Worm (Caenorhabditis elegans): Measurements from ENCODE around the gene abcx-1.

Gene abcx-1

ce11 chrII:6562203-6562867, 30.4 kb downstream of the abcx-1 start:
- no peak for TF ChIP-seq ceh-14 (tag; optimal IDR thresholded peaks at IDR 0.05)
- TF ChIP-seq che-1 (tag; optimal IDR thresholded peaks at IDR 0.05) = no peak
- TF ChIP-seq ceh-34 (tag; optimal IDR thresholded peaks at IDR 0.05) = no peak
- no peak for TF ChIP-seq fkh-6 (tag; optimal IDR thresholded peaks at IDR 0.05)
- TF ChIP-seq K02D7.2 (tag; optimal IDR thresholded peaks at IDR 0.05) = no peak
- TF ChIP-seq pqm-1 (tag; optimal IDR thresholded peaks at IDR 0.05) = no peak
- TF ChIP-seq K09A11.1 (tag; optimal IDR thresholded peaks at IDR 0.05; ENCODE audit: insufficient read depth) = no peak
- no peak for TF ChIP-seq lim-6 (tag; optimal IDR thresholded peaks at IDR 0.05)
- TF ChIP-seq mec-3 (tag; optimal IDR thresholded peaks at IDR 0.05; ENCODE audit: borderline replicate concordance) = no peak
- TF ChIP-seq hlh-6 (tag; optimal IDR thresholded peaks at IDR 0.05) = no peak

- TF ChIP-seq tbx-2 (tag; optimal IDR thresholded peaks at IDR 0.05) (peak; percentile 25), ceh-14 (tag; optimal IDR thresholded peaks at IDR 0.05) (peak; percentile 8), sox-2 (GFP tag; IDR thresholded peaks at IDR 0.05) (no peak), unc-86 (tag; optimal IDR thresholded peaks at IDR 0.05) (no peak), ref-2 (tag; optimal IDR thresholded peaks at IDR 0.05) (peak; percentile 27), unc-55 (GFP tag; optimal IDR thresholded peaks at IDR 0.05) (peak; percentile 55)
Measured at ce11 chrII:6563238-6563637, 31.3 kb downstream of the abcx-1 start.

ce11 chrII:6565077-6565476, 33.1 kb downstream of the abcx-1 start, which contains the start of gene mpz-3:
Gene mpz-3 (minus strand): TSS chrII:6565396.
- no peak for TF ChIP-seq unc-42 (tag; optimal IDR thresholded peaks at IDR 0.05)
- peak; percentile 49 for TF ChIP-seq nhr-232 (tag; optimal IDR thresholded peaks at IDR 0.05)
- no peak for TF ChIP-seq sdc-2 (tag; optimal IDR thresholded peaks at IDR 0.05)
- no peak for TF ChIP-seq pha-2 (tag; optimal IDR thresholded peaks at IDR 0.05)
- TF ChIP-seq ceh-30 (tag; optimal IDR thresholded peaks at IDR 0.05) = no peak
- no peak for TF ChIP-seq F13H6.1 (tag; optimal IDR thresholded peaks at IDR 0.05)
- no peak for TF ChIP-seq rnt-1 (tag; optimal IDR thresholded peaks at IDR 0.05)
- peak; percentile 49 for TF ChIP-seq elt-2 (tag; optimal IDR thresholded peaks at IDR 0.05)
- TF ChIP-seq lim-6 (tag; optimal IDR thresholded peaks at IDR 0.05) = no peak
- peak; percentile 30 for TF ChIP-seq dve-1 (tag; optimal IDR thresholded peaks at IDR 0.05)
- no peak for TF ChIP-seq nhr-11 (tag; optimal IDR thresholded peaks at IDR 0.05)
- TF ChIP-seq unc-55 (GFP tag; optimal IDR thresholded peaks at IDR 0.05) = no peak
- TF ChIP-seq nfya-1 (tag; optimal IDR thresholded peaks at IDR 0.05) = no peak
- TF ChIP-seq K02D7.2 (tag; optimal IDR thresholded peaks at IDR 0.05) = peak; percentile 10
- no peak for TF ChIP-seq tbx-7 (tag; optimal IDR thresholded peaks at IDR 0.05)
- peak; percentile 39 for TF ChIP-seq lin-11 (tag; optimal IDR thresholded peaks at IDR 0.05)
- no peak for TF ChIP-seq pqm-1 (tag; optimal IDR thresholded peaks at IDR 0.05)
- no peak for TF ChIP-seq zip-5 (tag; optimal IDR thresholded peaks at IDR 0.05)
- peak; percentile 36 for TF ChIP-seq ceh-19 (GFP tag; optimal IDR thresholded peaks at IDR 0.05)
- TF ChIP-seq ttx-3 (tag; optimal IDR thresholded peaks at IDR 0.05) = peak; percentile 55
- TF ChIP-seq hlh-6 (tag; optimal IDR thresholded peaks at IDR 0.05) = peak; percentile 47
- no peak for TF ChIP-seq ceh-18 (tag; optimal IDR thresholded peaks at IDR 0.05)
- TF ChIP-seq ahr-1 (tag; optimal IDR thresholded peaks at IDR 0.05) = no peak
- peak; percentile 10 for TF ChIP-seq ceh-34 (tag; optimal IDR thresholded peaks at IDR 0.05)
- no peak for TF ChIP-seq K09A11.1 (tag; optimal IDR thresholded peaks at IDR 0.05; ENCODE audit: insufficient read depth)
- peak; percentile 27; the same call in 1 of the 2 replicates for TF ChIP-seq sox-2 (GFP tag; IDR thresholded peaks at IDR 0.05)
- TF ChIP-seq ceh-2 (tag; optimal IDR thresholded peaks at IDR 0.05) = peak; percentile 2
- TF ChIP-seq C38D4.7 (GFP tag; optimal IDR thresholded peaks at IDR 0.05) = peak; percentile 8
- peak; percentile 60; the same call in 1 of the 2 replicates for TF ChIP-seq unc-3 (GFP tag; conservative IDR thresholded peaks at IDR 0.05)
- peak; percentile 5 for TF ChIP-seq unc-3 (tag; optimal IDR thresholded peaks at IDR 0.05)
- TF ChIP-seq ceh-24 (tag; optimal IDR thresholded peaks at IDR 0.05) = no peak
- no peak for TF ChIP-seq madf-2 (tag; optimal IDR thresholded peaks at IDR 0.05)
- no peak for TF ChIP-seq hlh-15 (tag; optimal IDR thresholded peaks at IDR 0.05)
- TF ChIP-seq T23F11.4 (GFP tag; optimal IDR thresholded peaks at IDR 0.05) = no peak
- TF ChIP-seq syd-9 (tag; optimal IDR thresholded peaks at IDR 0.05) = peak; percentile 2
- peak; percentile 38 for TF ChIP-seq pat-9 (tag; optimal IDR thresholded peaks at IDR 0.05)
- peak; percentile 16 for TF ChIP-seq npax-4 (tag; optimal IDR thresholded peaks at IDR 0.05)
- no peak for TF ChIP-seq ceh-9 (tag; optimal IDR thresholded peaks at IDR 0.05)
- TF ChIP-seq hlh-8 (tag; optimal IDR thresholded peaks at IDR 0.05) = no peak
- peak; percentile 39 for TF ChIP-seq tbx-2 (tag; optimal IDR thresholded peaks at IDR 0.05)
- TF ChIP-seq ceh-14 (tag; optimal IDR thresholded peaks at IDR 0.05) = no peak
- TF ChIP-seq eyg-1 (tag; optimal IDR thresholded peaks at IDR 0.05) = no peak
